Worm (Caenorhabditis elegans): ENCODE measurements around the gene tat-6.

ce11 chrV:3100527-3100926 lies 28.4 kb upstream of the tat-6 start:
- TF ChIP-seq nhr-25 (tag; optimal IDR thresholded peaks at IDR 0.05) (no peak), ceh-16 (tag; optimal IDR thresholded peaks at IDR 0.05) (no peak), unc-62 (GFP tag; optimal IDR thresholded peaks at IDR 0.05) (no peak), alr-1 (tag; optimal IDR thresholded peaks at IDR 0.05) (no peak), nhr-21 (tag; optimal IDR thresholded peaks at IDR 0.05) (no peak), elt-1 (tag; optimal IDR thresholded peaks at IDR 0.05) (no peak), nhr-11 (tag; optimal IDR thresholded peaks at IDR 0.05) (no peak)

All from whole organism, L2 larva.